Fruit fly (Drosophila melanogaster): ENCODE measurements around the gene Obp83b.

The Obp83b gene

DNA sequence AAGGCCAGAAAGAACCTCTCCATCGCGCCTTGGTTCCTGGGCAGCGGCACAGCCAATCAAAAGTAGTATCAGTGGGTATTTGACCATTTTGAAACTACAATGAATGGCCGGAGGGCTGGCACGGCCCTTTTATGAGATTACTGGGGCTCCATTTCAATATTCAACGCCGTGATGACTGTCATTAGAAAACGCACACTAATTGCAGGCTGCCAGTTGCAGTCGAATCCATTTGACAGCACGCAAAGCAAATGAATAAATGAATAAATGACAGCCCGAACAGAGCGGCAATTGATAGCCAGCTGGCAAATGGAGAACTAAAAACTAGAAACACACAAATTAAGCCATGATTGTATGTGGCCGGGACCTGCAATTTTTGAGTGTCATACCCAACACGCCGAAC is at the start of gene Obp83b:
TSS of gene Obp83b (minus strand) at position 101 of the 400 bp plus-strand sequence.
- TF ChIP-seq pdm3 (GFP tag; optimal IDR thresholded peaks at IDR 0.05) (no peak), CG6854 (GFP tag; optimal IDR thresholded peaks at IDR 0.05) (no peak), spab (GFP tag; optimal IDR thresholded peaks at IDR 0.05) (no peak), dac (GFP tag; optimal IDR thresholded peaks at IDR 0.05) (no peak)

DNA sequence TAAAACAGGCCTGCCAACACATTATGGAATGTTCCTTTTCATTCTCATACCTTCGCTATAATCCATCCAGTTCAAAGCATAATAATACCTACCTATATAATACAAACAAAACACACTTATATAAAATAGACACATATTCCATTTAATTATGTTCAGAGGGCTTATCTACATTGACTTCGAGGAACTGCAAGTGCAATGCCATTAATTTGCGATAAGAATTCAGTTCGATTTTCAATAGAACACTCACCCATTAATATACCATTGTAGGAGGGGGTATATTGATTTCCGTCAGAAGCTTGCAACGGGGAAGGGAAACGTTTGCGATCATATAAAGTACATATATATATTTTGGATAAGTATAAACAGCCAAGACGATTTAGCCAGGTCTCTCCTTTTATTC is 48.6 kb upstream of the Obp83b start:
- TF ChIP-seq svp (GFP tag) (peak; percentile 89), CG6854 (GFP tag; optimal IDR thresholded peaks at IDR 0.05) (no peak), Eip78C (GFP tag) (peak; percentile 38), fd59A (GFP tag; optimal IDR thresholded peaks at IDR 0.05) (no peak), Lpt (GFP tag; optimal IDR thresholded peaks at IDR 0.05) (no peak)

DNA sequence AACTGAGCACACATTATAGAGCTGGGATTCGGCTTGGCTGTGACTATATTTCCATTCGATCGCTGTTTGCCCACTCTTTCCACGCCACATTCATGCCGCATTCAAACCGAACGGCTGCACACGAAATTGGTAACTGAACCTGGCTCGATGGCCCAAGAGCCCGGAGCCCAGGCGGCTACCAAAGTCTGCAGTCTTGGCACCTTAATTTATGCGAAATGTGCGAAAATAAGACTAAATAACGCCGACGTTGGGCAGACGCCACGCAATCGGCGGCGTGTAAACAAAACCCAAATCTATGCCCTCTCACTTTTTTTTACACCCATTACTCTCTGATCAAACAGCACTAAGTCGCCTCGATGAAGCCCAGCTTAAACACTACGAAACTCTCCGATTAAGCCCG is 35.2 kb upstream of the Obp83b start, which contains the start of gene CG10280:
TSS of gene CG10280 (minus strand) at position 101 of the 400 bp plus-strand sequence.
- TF ChIP-seq fd85E (GFP tag; optimal IDR thresholded peaks at IDR 0.05) (no peak), CG8119 (GFP tag; IDR thresholded peaks at IDR 0.05) (no peak), Sox102F (GFP tag; optimal IDR thresholded peaks at IDR 0.05) (no peak), eg (GFP tag; IDR thresholded peaks at IDR 0.05) (0 out of 3 replicates have a peak, but pooled peaks have one; percentile 4)

DNA sequence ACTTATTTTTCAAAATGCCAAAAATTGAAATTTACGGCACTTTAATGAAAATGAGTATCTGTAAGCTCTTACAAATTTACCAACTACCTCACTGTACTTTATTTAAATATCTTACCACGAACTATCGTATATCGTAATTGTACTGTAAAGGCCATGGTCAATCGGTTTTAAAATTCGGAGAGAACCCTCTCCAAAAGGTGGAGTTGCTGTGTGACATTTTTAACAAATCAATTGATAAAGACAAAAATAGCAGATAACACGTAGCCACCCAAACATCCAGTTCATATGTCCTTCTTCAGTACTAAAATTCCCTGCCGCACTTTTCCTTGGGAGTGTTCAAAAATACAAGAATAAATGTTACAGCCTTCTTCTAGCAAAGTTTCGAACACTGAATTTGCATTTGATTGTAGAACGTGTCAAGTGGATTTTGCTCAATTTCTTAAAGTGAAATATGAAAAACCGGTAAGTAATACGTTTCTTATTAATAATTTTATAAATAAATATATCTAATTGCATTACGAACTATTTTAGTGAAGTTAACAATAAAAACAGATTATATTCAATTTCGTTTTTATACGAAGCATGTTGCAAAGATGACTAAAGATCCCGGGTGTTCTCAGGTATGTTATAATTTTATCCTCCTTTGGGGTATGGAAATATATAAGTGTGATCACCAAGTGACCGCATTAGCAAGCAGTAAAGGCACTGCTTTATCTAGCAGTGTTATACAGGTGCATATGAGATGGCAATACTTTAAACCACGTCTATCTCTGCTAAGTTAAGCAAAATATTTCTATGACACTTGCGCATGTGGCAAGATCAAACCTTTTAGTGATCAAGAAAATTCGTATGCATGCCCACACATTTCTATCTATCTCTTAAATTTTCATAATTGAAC is 33.1 kb upstream of the Obp83b start:
- TF ChIP-seq spab (GFP tag; optimal IDR thresholded peaks at IDR 0.05), result no peak
- no peak for TF ChIP-seq CG7368 (GFP tag; optimal IDR thresholded peaks at IDR 0.05)
- TF ChIP-seq Hr39 (GFP tag; optimal IDR thresholded peaks at IDR 0.05), result no peak
- TF ChIP-seq Sox14 (GFP tag; optimal IDR thresholded peaks at IDR 0.05), result no peak
- TF ChIP-seq OdsH (GFP tag; optimal IDR thresholded peaks at IDR 0.05), result no peak

DNA sequence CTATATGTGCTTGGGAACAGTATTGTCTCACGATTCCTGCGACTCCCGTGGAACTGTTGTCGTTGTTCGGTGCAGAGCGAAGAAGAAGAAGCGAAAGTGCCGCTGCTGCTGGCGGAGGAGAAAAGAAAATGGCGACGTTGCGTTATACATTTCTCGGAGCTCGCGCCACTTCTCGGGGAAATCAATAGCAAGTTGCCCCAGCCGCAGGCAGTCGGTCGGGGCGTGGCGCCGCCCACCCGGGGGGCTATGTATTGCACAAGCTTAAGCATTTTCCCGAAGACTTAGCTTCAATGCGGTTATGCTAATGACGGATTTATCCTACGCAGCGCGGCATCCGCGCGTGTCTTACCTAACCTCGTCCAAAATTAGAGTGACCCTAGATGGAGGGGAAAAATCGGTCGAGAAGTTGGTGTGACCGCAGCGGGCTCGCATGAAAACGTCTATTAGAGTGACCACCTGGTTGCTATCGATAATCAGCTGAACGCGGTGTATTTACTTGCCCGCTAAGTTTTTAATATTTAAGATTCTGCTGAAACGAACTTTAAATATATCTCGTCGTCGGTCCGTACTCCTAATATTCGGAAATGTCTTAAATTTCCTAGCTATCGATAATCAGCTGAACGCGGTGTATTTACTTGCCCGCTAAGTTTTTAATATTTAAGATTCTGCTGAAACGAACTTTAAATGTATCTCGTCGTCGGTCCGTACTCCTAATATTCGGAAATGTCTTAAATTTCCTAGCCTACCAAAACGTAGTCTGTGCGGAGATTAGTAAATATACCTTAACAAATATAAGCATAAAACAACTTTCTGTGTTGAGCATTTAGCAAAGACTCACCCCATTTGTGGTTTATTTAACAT is 31.8 kb upstream of the Obp83b start, which contains the start of gene Rm62:
TSS of gene Rm62 (minus strand) at position 378 of the 861 bp plus-strand sequence.
- TF ChIP-seq Lpt (GFP tag; optimal IDR thresholded peaks at IDR 0.05) (no peak), CG15336 (GFP tag; IDR thresholded peaks at IDR 0.05) (peak; percentile 36; the same call in 1 of the 2 replicates), Sox102F (GFP tag; optimal IDR thresholded peaks at IDR 0.05) (no peak), CG10669 (GFP tag; optimal IDR thresholded peaks at IDR 0.05) (no peak), spab (GFP tag; optimal IDR thresholded peaks at IDR 0.05) (no peak), CG16779 (tag; optimal IDR thresholded peaks at IDR 0.05) (peak; percentile 22), fd59A (GFP tag; optimal IDR thresholded peaks at IDR 0.05) (no peak), CG4318 (GFP tag; optimal IDR thresholded peaks at IDR 0.05) (no peak), Hr38 (GFP tag; optimal IDR thresholded peaks at IDR 0.05) (no peak), CG8632 (GFP tag; optimal IDR thresholded peaks at IDR 0.05) (no peak), svp (GFP tag) (peak; percentile 75), acj6 (GFP tag; optimal IDR thresholded peaks at IDR 0.05) (no peak), ss (GFP tag; optimal IDR thresholded peaks at IDR 0.05) (peak in 1 of 2 experiments; percentile 16), Eip75B (GFP tag; optimal IDR thresholded peaks at IDR 0.05) (no peak), salr (GFP tag; optimal IDR thresholded peaks at IDR 0.05) (no peak), CG6808 (GFP tag; optimal IDR thresholded peaks at IDR 0.05) (no peak), dac (GFP tag; optimal IDR thresholded peaks at IDR 0.05) (no peak), Sox14 (GFP tag; optimal IDR thresholded peaks at IDR 0.05) (no peak), CG8319 (GFP tag; optimal IDR thresholded peaks at IDR 0.05) (no peak), CG31627 (GFP tag; optimal IDR thresholded peaks at IDR 0.05) (no peak), CG32006 (GFP tag; optimal IDR thresholded peaks at IDR 0.05) (no peak), Gug (GFP tag; IDR thresholded peaks at IDR 0.05) (no peak), CG6854 (GFP tag; optimal IDR thresholded peaks at IDR 0.05) (no peak), CG10631 (GFP tag; optimal IDR thresholded peaks at IDR 0.05) (no peak), net (GFP tag; optimal IDR thresholded peaks at IDR 0.05) (no peak), Hr4 (GFP tag; optimal IDR thresholded peaks at IDR 0.05) (no peak), CG11294 (GFP tag; IDR thresholded peaks at IDR 0.05) (no peak), dsx (GFP tag; optimal IDR thresholded peaks at IDR 0.05; ENCODE audit: poor library complexity, severe bottlenecking) (peak; percentile 0), Met (GFP tag; optimal IDR thresholded peaks at IDR 0.05) (no peak), CG3032 (tag; optimal IDR thresholded peaks at IDR 0.05) (peak; percentile 20), CG8119 (GFP tag; IDR thresholded peaks at IDR 0.05) (peak; percentile 44; the same call in 1 of the 3 replicates), OdsH (GFP tag; optimal IDR thresholded peaks at IDR 0.05) (no peak)

All from whole organism, prepupa.